Worm (Caenorhabditis elegans) whole organism, L1 larva: ENCODE results near the gene mma-1.

Source experiments
- C34B4.2 ChIP-seq: sonication (generic microtip); optimal IDR thresholded peaks from 2 replicates; lab custom pipeline; 2017; ENCODE audit warnings: mild to moderate bottlenecking, missing genetic modification characterization, missing compliant biosample characterization
- F16B12.6 ChIP-seq: fragments of 150-350 bp; optimal IDR thresholded peaks from 2 replicates; lab custom pipeline; 2014; ENCODE audit warnings: missing biosample characterization, missing genetic modification characterization
- Y116A8C.19 ChIP-seq: sonication (generic microtip); optimal IDR thresholded peaks from 2 replicates; lab custom pipeline; 2016; ENCODE audit warnings: missing compliant biosample characterization, missing genetic modification characterization, borderline replicate concordance
- aly-2 ChIP-seq: fragments of 150-350 bp; optimal IDR thresholded peaks from 2 replicates; lab custom pipeline; 2014; ENCODE audit warnings: missing biosample characterization, missing genetic modification characterization
- ceh-8 ChIP-seq: fragments of 200-800 bp; sonication (Bioruptor generic); optimal IDR thresholded peaks from 2 replicates; lab custom pipeline; 2018; ENCODE audit warnings: mild to moderate bottlenecking, missing genetic modification characterization, moderate library complexity, missing compliant biosample characterization
- ceh-90 ChIP-seq: sonication (generic microtip); optimal IDR thresholded peaks from 2 replicates; lab custom pipeline; 2016; ENCODE audit warnings: missing genetic modification characterization, missing compliant biosample characterization
- dpl-1 ChIP-seq, 3 experiments: fragments of 150-350 bp in 2 of 3; sonication (generic microtip) in 1 of 3; optimal IDR thresholded peaks; 2 replicates each; lab custom pipeline; 2014 to 2017; ENCODE audit warnings: missing biosample characterization in 3 of 3, missing genetic modification characterization in 3 of 3, missing genetic modification reagents in 3 of 3
- dsc-1 ChIP-seq: sonication (generic microtip); optimal IDR thresholded peaks from 2 replicates; lab custom pipeline; 2016; ENCODE audit warnings: mild to moderate bottlenecking, missing genetic modification characterization, missing compliant biosample characterization
- efl-3 ChIP-seq: fragments of 200-800 bp; sonication (Bioruptor generic); optimal IDR thresholded peaks from 2 replicates; lab custom pipeline; 2018; ENCODE audit warnings: mild to moderate bottlenecking, missing genetic modification characterization, missing compliant biosample characterization
- fkh-10 ChIP-seq: sonication (generic microtip); optimal IDR thresholded peaks from 2 replicates; lab custom pipeline; 2017; ENCODE audit warnings: missing biosample characterization, missing genetic modification reagents, missing genetic modification characterization
- fkh-4 ChIP-seq: sonication (generic microtip); optimal IDR thresholded peaks from 2 replicates; lab custom pipeline; 2016; ENCODE audit warnings: missing compliant biosample characterization, missing genetic modification characterization, borderline replicate concordance
- fkh-8 ChIP-seq: sonication (generic microtip); optimal IDR thresholded peaks from 2 replicates; lab custom pipeline; 2016; ENCODE audit warnings: mild to moderate bottlenecking, missing genetic modification characterization, missing compliant biosample characterization
- fos-1 ChIP-seq: fragments of 150-350 bp; optimal IDR thresholded peaks from 2 replicates; lab custom pipeline; 2014; ENCODE audit warnings: missing biosample characterization, missing genetic modification characterization
- grh-1 ChIP-seq: fragments of 200-800 bp; sonication (Bioruptor generic); IDR thresholded peaks from 2 replicates; pipeline ENCODE4 v1.3.6; 2022; ENCODE audit warnings: missing genetic modification reagents, missing genetic modification characterization, missing compliant biosample characterization
- hlh-4 ChIP-seq: sonication (generic microtip); optimal IDR thresholded peaks from 2 replicates; lab custom pipeline; 2016; ENCODE audit warnings: mild to moderate bottlenecking, missing genetic modification characterization, missing compliant biosample characterization
- hpl-2 ChIP-seq: fragments of 150-350 bp; optimal IDR thresholded peaks from 2 replicates; lab custom pipeline; 2014; ENCODE audit warnings: missing biosample characterization, missing genetic modification reagents, missing genetic modification characterization
- jun-1 ChIP-seq: fragments of 150-350 bp; optimal IDR thresholded peaks from 2 replicates; lab custom pipeline; 2014; ENCODE audit warnings: missing biosample characterization, missing genetic modification reagents, missing genetic modification characterization
- lin-14 ChIP-seq: fragments of 200-800 bp; sonication (Bioruptor generic); optimal IDR thresholded peaks from 2 replicates; lab custom pipeline; 2018; ENCODE audit warnings: mild to moderate bottlenecking, missing genetic modification characterization, moderate library complexity, missing compliant biosample characterization
- lin-39 ChIP-seq: fragments of 150-350 bp; optimal IDR thresholded peaks from 2 replicates; lab custom pipeline; 2014; ENCODE audit warnings: missing biosample characterization, missing genetic modification reagents, missing genetic modification characterization
- lir-3 ChIP-seq: sonication (generic microtip); optimal IDR thresholded peaks from 2 replicates; lab custom pipeline; 2016; ENCODE audit warnings: mild to moderate bottlenecking, missing genetic modification characterization, moderate library complexity, missing compliant biosample characterization; ENCODE audit not compliant: poor library complexity
- lsy-2 ChIP-seq, 2 experiments: fragments of 150-350 bp; optimal IDR thresholded peaks; 2 replicates each; lab custom pipeline; 2014; ENCODE audit warnings: missing biosample characterization in 2 of 2, missing genetic modification characterization in 2 of 2
- mab-9 ChIP-seq: fragments of 200-800 bp; sonication (Bioruptor generic); IDR thresholded peaks from 2 replicates; pipeline ENCODE4 v1.3.6; 2022; ENCODE audit warnings: missing genetic modification reagents, missing genetic modification characterization, missing compliant biosample characterization
- mef-2 ChIP-seq: fragments of 150-350 bp; optimal IDR thresholded peaks from 2 replicates; lab custom pipeline; 2014; ENCODE audit warnings: missing biosample characterization, missing genetic modification characterization
- mep-1 ChIP-seq: fragments of 150-350 bp; optimal IDR thresholded peaks from 2 replicates; lab custom pipeline; 2014; ENCODE audit warnings: missing biosample characterization, missing genetic modification characterization
- nhr-11 ChIP-seq: fragments of 150-350 bp; optimal IDR thresholded peaks from 2 replicates; lab custom pipeline; 2014; ENCODE audit warnings: missing biosample characterization, missing genetic modification characterization
- nhr-19 ChIP-seq: fragments of 200-800 bp; sonication (Bioruptor generic); conservative IDR thresholded peaks from 2 replicates; pipeline ENCODE4 v1.3.6; 2022; ENCODE audit warnings: missing genetic modification characterization, missing compliant biosample characterization
- nhr-237 ChIP-seq: fragments of 150-350 bp; optimal IDR thresholded peaks from 2 replicates; lab custom pipeline; 2014; ENCODE audit warnings: missing biosample characterization, missing genetic modification characterization
- nhr-84 ChIP-seq: sonication (generic microtip); optimal IDR thresholded peaks from 2 replicates; lab custom pipeline; 2017; ENCODE audit warnings: missing biosample characterization, missing genetic modification characterization
- nhr-85 ChIP-seq: sonication (generic microtip); peaks from one replicate; lab custom pipeline; 2016; ENCODE audit warnings: missing genetic modification characterization, inconsistent platforms, missing compliant biosample characterization
- nhr-90 ChIP-seq: sonication (generic microtip); optimal IDR thresholded peaks from 2 replicates; lab custom pipeline; 2016; ENCODE audit warnings: mild to moderate bottlenecking, missing genetic modification characterization, missing compliant biosample characterization; ENCODE audit not compliant: poor library complexity
- pag-3 ChIP-seq: sonication (generic microtip); optimal IDR thresholded peaks from 2 replicates; lab custom pipeline; 2017; ENCODE audit warnings: missing genetic modification characterization, mild to moderate bottlenecking, missing compliant biosample characterization, antibody characterized with exemption, borderline replicate concordance; ENCODE audit not compliant: insufficient read depth
- skn-1 ChIP-seq: fragments of 150-350 bp; optimal IDR thresholded peaks from 2 replicates; lab custom pipeline; 2014; ENCODE audit warnings: missing biosample characterization, missing genetic modification characterization
- snpc-4 ChIP-seq: fragments of 150-350 bp; optimal IDR thresholded peaks from 2 replicates; lab custom pipeline; 2014; ENCODE audit warnings: missing biosample characterization, missing genetic modification characterization
- snu-23 ChIP-seq: sonication (generic microtip); optimal IDR thresholded peaks from 2 replicates; lab custom pipeline; 2016; ENCODE audit warnings: missing genetic modification characterization, missing compliant biosample characterization
- sox-4 ChIP-seq: sonication (generic microtip); optimal IDR thresholded peaks from 2 replicates; lab custom pipeline; 2016; ENCODE audit warnings: missing genetic modification characterization, missing compliant biosample characterization
- sptf-1 ChIP-seq: fragments of 150-350 bp; optimal IDR thresholded peaks from 2 replicates; lab custom pipeline; 2014; ENCODE audit warnings: missing biosample characterization, missing genetic modification characterization
- sup-37 ChIP-seq: fragments of 200-800 bp; sonication (Bioruptor generic); optimal IDR thresholded peaks from 2 replicates; lab custom pipeline; 2018; ENCODE audit warnings: mild to moderate bottlenecking, missing genetic modification characterization, missing compliant biosample characterization
- swsn-7 ChIP-seq: sonication (generic microtip); optimal IDR thresholded peaks from 2 replicates; lab custom pipeline; 2016; ENCODE audit warnings: missing genetic modification characterization, missing compliant biosample characterization
- tlp-1 ChIP-seq: fragments of 150-350 bp; optimal IDR thresholded peaks from 2 replicates; lab custom pipeline; 2014; ENCODE audit warnings: missing biosample characterization, missing genetic modification characterization
- unc-130 ChIP-seq: fragments of 150-350 bp; optimal IDR thresholded peaks from 2 replicates; lab custom pipeline; 2017; ENCODE audit warnings: missing biosample characterization, missing genetic modification characterization, inconsistent platforms
- unc-30 ChIP-seq: sonication (generic microtip); optimal IDR thresholded peaks from 2 replicates; lab custom pipeline; 2017; ENCODE audit warnings: missing biosample characterization, missing genetic modification characterization
- unc-98 ChIP-seq: fragments of 200-800 bp; sonication (Bioruptor generic); IDR thresholded peaks from 2 replicates; pipeline ENCODE4 v1.3.6; 2022; ENCODE audit warnings: missing genetic modification characterization, missing compliant biosample characterization
- vab-15 ChIP-seq: sonication (generic microtip); optimal IDR thresholded peaks from 2 replicates; lab custom pipeline; 2017; ENCODE audit warnings: missing genotype, mild to moderate bottlenecking, missing genetic modification characterization, missing compliant biosample characterization
- xbp-1 ChIP-seq: sonication (generic microtip); optimal IDR thresholded peaks from 2 replicates; lab custom pipeline; 2016; ENCODE audit warnings: missing genetic modification characterization, missing compliant biosample characterization
- zip-4 ChIP-seq: fragments of 200-800 bp; sonication (Bioruptor generic); optimal IDR thresholded peaks from 2 replicates; lab custom pipeline; 2018; ENCODE audit warnings: mild to moderate bottlenecking, missing genetic modification characterization, moderate library complexity, missing compliant biosample characterization
- ztf-4 ChIP-seq: fragments of 150-350 bp; optimal IDR thresholded peaks from 2 replicates; lab custom pipeline; 2014; ENCODE audit warnings: missing biosample characterization, missing genetic modification characterization

mma-1 gene

DNA sequence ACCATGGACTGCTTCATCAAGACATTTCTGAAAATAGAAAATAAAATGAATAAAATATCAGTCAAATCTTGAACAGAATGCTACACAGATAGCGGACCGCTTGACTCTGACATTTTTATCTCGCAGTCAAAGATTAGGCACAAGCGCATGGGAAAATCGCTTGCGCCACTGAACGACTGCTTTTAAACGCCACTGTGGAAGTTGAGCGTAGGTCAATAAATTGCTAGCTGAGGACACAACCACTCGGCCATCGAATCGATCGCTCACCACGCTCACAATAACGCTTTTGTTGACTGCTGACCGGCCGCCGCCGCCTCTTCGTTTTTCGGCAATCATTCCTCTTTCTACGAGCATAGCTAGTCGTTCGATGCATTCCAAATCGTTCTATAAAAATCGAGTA is 699 bp upstream of the mma-1 start (continued):
- TF ChIP-seq nhr-90 (tag; lab: Kevin White, UChicago) (peak; percentile 72), unc-30 (no peak), sup-37 (GFP tag; lab: Kevin White, UChicago) (no peak), snu-23 (peak; percentile 71), nhr-237 (tag; lab: Kevin White, UChicago) (no peak), sox-4 (tag; lab: Kevin White, UChicago) (no peak), mep-1 (tag; lab: Kevin White, UChicago) (no peak), mef-2 (tag; lab: Kevin White, UChicago) (no peak), aly-2 (tag; lab: Kevin White, UChicago) (no peak), fkh-4 (tag; lab: Kevin White, UChicago) (no peak), unc-130 (tag; lab: Kevin White, UChicago) (peak; percentile 73), C34B4.2 (tag; lab: Kevin White, UChicago) (no peak), skn-1 (peak; percentile 41), hlh-4 (no peak), swsn-7 (tag; lab: Kevin White, UChicago) (peak; percentile 58), grh-1 (GFP tag; lab: Robert Waterston, UW) (0 out of 2 replicates have a peak, but pooled peaks have one; percentile 21), lin-14 (GFP tag; lab: Kevin White, UChicago) (peak; percentile 44), fkh-10 (no peak), lir-3 (tag; lab: Kevin White, UChicago) (no peak), unc-98 (no peak), xbp-1 (peak; percentile 52), efl-3 (GFP tag; lab: Kevin White, UChicago) (no peak), lin-39 (no peak), ztf-4 (tag; lab: Kevin White, UChicago) (no peak), mab-9 (GFP tag; lab: Robert Waterston, UW) (no peak), nhr-84 (tag; lab: Kevin White, UChicago) (no peak), zip-4 (GFP tag; lab: Kevin White, UChicago) (no peak), nhr-11 (tag; lab: Kevin White, UChicago) (no peak), pag-3 (no peak), dsc-1 (peak; percentile 62), hpl-2 (no peak), nhr-19 (peak; percentile 65), vab-15 (peak; percentile 57), lsy-2 (tag; optimal IDR thresholded peaks at IDR 0.05; lab: Kevin White, UChicago) (peak; percentile 35 to 60), fos-1 (tag; lab: Kevin White, UChicago) (no peak), ceh-8 (GFP tag; lab: Kevin White, UChicago) (no peak), nhr-85 (peak; percentile 76), tlp-1 (tag; lab: Kevin White, UChicago) (no peak), Y116A8C.19 (no peak), jun-1 (peak; percentile 41), ceh-90 (no peak), snpc-4 (peak; percentile 22), sptf-1 (no peak), dpl-1 (GFP tag; optimal IDR thresholded peaks at IDR 0.05; lab: Kevin White, UChicago) (peak in 2 of 3 experiments; percentile 33 to 34), fkh-8 (tag; lab: Kevin White, UChicago) (no peak), F16B12.6 (tag; lab: Kevin White, UChicago) (peak; percentile 21)
